Fruit fly (Drosophila melanogaster): ENCODE results near the gene Phf5a.

Phf5a gene

DNA sequence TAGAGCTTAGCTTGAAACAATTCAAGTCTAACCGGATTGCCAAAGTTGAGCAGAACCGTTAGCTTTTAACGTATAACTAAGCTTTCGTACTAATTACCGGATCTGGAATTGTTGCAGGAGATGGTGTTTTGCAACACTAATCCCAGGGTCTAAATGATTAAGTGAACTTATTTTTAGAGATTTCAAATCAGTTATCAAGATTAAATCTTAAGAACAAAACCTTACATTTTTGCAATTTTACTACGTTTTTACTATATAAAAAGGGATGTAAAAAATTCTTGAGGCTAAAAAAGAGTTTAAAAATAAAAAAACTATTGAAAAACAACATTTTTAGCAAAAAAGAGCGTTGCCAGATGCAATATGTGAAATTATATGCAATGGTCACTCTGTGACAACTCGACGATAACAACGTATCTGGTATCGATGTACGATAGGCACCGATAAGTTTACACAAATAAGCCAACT lies 1.9 kb downstream of the Phf5a start, which contains the start of the genes KFase and epsilonCOP (continued):
- TF ChIP-seq CG5180 (GFP tag; optimal IDR thresholded peaks at IDR 0.05) (no peak), nerfin-1 (tag; optimal IDR thresholded peaks at IDR 0.05) (peak; percentile 22), CG31388 (GFP tag; optimal IDR thresholded peaks at IDR 0.05) (no peak), Vsx1 (GFP tag; optimal IDR thresholded peaks at IDR 0.05) (peak; percentile 35), ken (GFP tag; IDR thresholded peaks at IDR 0.05) (0 out of 3 replicates have a peak, but pooled peaks have one; percentile 38), CG17829 (tag; optimal IDR thresholded peaks at IDR 0.05) (peak; percentile 74), CG8924 (tag; optimal IDR thresholded peaks at IDR 0.05) (peak; percentile 48), CG14965 (GFP tag; optimal IDR thresholded peaks at IDR 0.05; ENCODE audit: borderline replicate concordance) (no peak), CG1529 (GFP tag; optimal IDR thresholded peaks at IDR 0.05) (no peak), sens (GFP tag) (peak; percentile 93), CG13287 (GFP tag; IDR thresholded peaks at IDR 0.05; ENCODE audit: partially characterized antibody) (peak; percentile 91), CG1024 (GFP tag; IDR thresholded peaks at IDR 0.05) (no peak), ERR (GFP tag; optimal IDR thresholded peaks at IDR 0.05) (peak; percentile 43), CG18619 (GFP tag; optimal IDR thresholded peaks at IDR 0.05) (no peak), Xrp1 (GFP tag; IDR thresholded peaks at IDR 0.05) (peak; percentile 39; the same call in 1 of the 2 replicates), CG13624 (GFP tag; optimal IDR thresholded peaks at IDR 0.05) (peak; percentile 73), Opbp (GFP tag; IDR thresholded peaks at IDR 0.05; ENCODE audit: partially characterized antibody) (peak; percentile 75; the same call in 2 of the 3 replicates), CG10321 (GFP tag; IDR thresholded peaks at IDR 0.05) (no peak), crol (GFP tag; IDR thresholded peaks at IDR 0.05) (no peak), onecut (GFP tag; IDR thresholded peaks at IDR 0.05) (no peak), knrl (GFP tag; IDR thresholded peaks at IDR 0.05; ENCODE audit: partially characterized antibody) (peak; percentile 64), Oaz (GFP tag; IDR thresholded peaks at IDR 0.05) (no peak), Dad (GFP tag; optimal IDR thresholded peaks at IDR 0.05) (peak; percentile 50), az2 (GFP tag; optimal IDR thresholded peaks at IDR 0.05) (peak; percentile 14), kah (GFP tag; optimal IDR thresholded peaks at IDR 0.05) (no peak), pros (GFP tag; optimal IDR thresholded peaks at IDR 0.05) (no peak), Xbp1 (GFP tag; optimal IDR thresholded peaks at IDR 0.05) (peak; percentile 74), oc (tag; optimal IDR thresholded peaks at IDR 0.05) (peak; percentile 3), CG14667 (GFP tag; IDR thresholded peaks at IDR 0.05) (no peak), CG12155 (GFP tag; optimal IDR thresholded peaks at IDR 0.05) (peak; percentile 58), ttk (GFP tag; IDR thresholded peaks at IDR 0.05) (no peak), gt (GFP tag; IDR thresholded peaks at IDR 0.05) (no peak), Adf1 (GFP tag; IDR thresholded peaks at IDR 0.05) (peak; percentile 14; the same call in 1 of the 2 replicates), z (GFP tag; IDR thresholded peaks at IDR 0.05) (no peak), kni (GFP tag; optimal IDR thresholded peaks at IDR 0.05) (peak; percentile 45), vnd (GFP tag; IDR thresholded peaks at IDR 0.05; ENCODE audit: partially characterized antibody) (peak; percentile 58), Rfx (GFP tag; IDR thresholded peaks at IDR 0.05) (peak; percentile 65; the same call in 1 of the 2 replicates), CG12659 (GFP tag; optimal IDR thresholded peaks at IDR 0.05) (peak; percentile 89), CG32532 (GFP tag; IDR thresholded peaks at IDR 0.05) (peak; percentile 56; the same call in 1 of the 2 replicates), H2.0 (GFP tag; IDR thresholded peaks at IDR 0.05) (peak; percentile 26; the same call in 1 of the 2 replicates), lov (optimal IDR thresholded peaks at IDR 0.05) (no peak), lov (GFP tag; IDR thresholded peaks at IDR 0.05) (no peak), danr (GFP tag; IDR thresholded peaks at IDR 0.05) (no peak), CrebB (tag; optimal IDR thresholded peaks at IDR 0.05) (peak; percentile 6), CG4707 (GFP tag; optimal IDR thresholded peaks at IDR 0.05) (no peak), chn (GFP tag; optimal IDR thresholded peaks at IDR 0.05) (peak; percentile 70), CG8944 (GFP tag; optimal IDR thresholded peaks at IDR 0.05) (peak; percentile 38), yki (optimal IDR thresholded peaks at IDR 0.05) (no peak), CG12744 (GFP tag; optimal IDR thresholded peaks at IDR 0.05) (peak; percentile 50), CG3726 (GFP tag; IDR thresholded peaks at IDR 0.05) (no peak), h (optimal IDR thresholded peaks at IDR 0.05) (no peak), bigmax (GFP tag; optimal IDR thresholded peaks at IDR 0.05) (no peak)
